Worm (Caenorhabditis elegans): ENCODE measurements around the gene W03C9.8.

The W03C9.8 gene

ce11 chrII:11915770-11916554 lies 32.6 kb upstream of the W03C9.8 start, which contains the start of the genes vps-15 and hmg-12 (continued):
- TF ChIP-seq egrh-3 (GFP tag; IDR thresholded peaks at IDR 0.05) = no peak
- no peak for TF ChIP-seq madf-3 (GFP tag; IDR thresholded peaks at IDR 0.05)
- TF ChIP-seq B0261.1 (tag; optimal IDR thresholded peaks at IDR 0.05) = no peak
- no peak for TF ChIP-seq cebp-1 (GFP tag; IDR thresholded peaks at IDR 0.05)
- no peak for TF ChIP-seq cebp-1 (tag; optimal IDR thresholded peaks at IDR 0.05)
- no peak for TF ChIP-seq repo-1 (tag; optimal IDR thresholded peaks at IDR 0.05)
- no peak for TF ChIP-seq unc-62 (GFP tag; optimal IDR thresholded peaks at IDR 0.05)
- no peak for TF ChIP-seq athp-1 (tag; optimal IDR thresholded peaks at IDR 0.05)
- peak; percentile 60 for TF ChIP-seq F49E8.2 (tag; optimal IDR thresholded peaks at IDR 0.05; ENCODE audit: insufficient read depth)
- TF ChIP-seq Y56A3A.18 (GFP tag; IDR thresholded peaks at IDR 0.05) = no peak
- TF ChIP-seq akir-1 (GFP tag; optimal IDR thresholded peaks at IDR 0.05) = no peak
- no peak for TF ChIP-seq bed-2 (GFP tag; IDR thresholded peaks at IDR 0.05)
- no peak for TF ChIP-seq atf-7 (tag; optimal IDR thresholded peaks at IDR 0.05)
- TF ChIP-seq F55B11.4 (tag; optimal IDR thresholded peaks at IDR 0.05; ENCODE audit: borderline replicate concordance, insufficient read depth) = no peak
- TF ChIP-seq xnd-1 (tag; optimal IDR thresholded peaks at IDR 0.05) = peak; percentile 26
- no peak for TF ChIP-seq attf-5 (GFP tag; optimal IDR thresholded peaks at IDR 0.05)
- no peak for TF ChIP-seq ceh-58 (GFP tag; IDR thresholded peaks at IDR 0.05)
- no peak for TF ChIP-seq hsf-1 (GFP tag; IDR thresholded peaks at IDR 0.05)
- TF ChIP-seq hrde-1 (tag; optimal IDR thresholded peaks at IDR 0.05; ENCODE audit: borderline replicate concordance) = no peak
- TF ChIP-seq madf-10 (tag; optimal IDR thresholded peaks at IDR 0.05) = no peak
- no peak for TF ChIP-seq ztf-3 (GFP tag; optimal IDR thresholded peaks at IDR 0.05)
- no peak for TF ChIP-seq rcor-1 (GFP tag; IDR thresholded peaks at IDR 0.05)
- TF ChIP-seq ZK185.1 (tag; optimal IDR thresholded peaks at IDR 0.05; ENCODE audit: poor library complexity, severe bottlenecking) = no peak
- no peak for TF ChIP-seq C06A6.2 (GFP tag; conservative IDR thresholded peaks at IDR 0.05)
- TF ChIP-seq lin-35 (GFP tag; optimal IDR thresholded peaks at IDR 0.05) = no peak
- TF ChIP-seq lin-40 (tag; optimal IDR thresholded peaks at IDR 0.05) = no peak
- TF ChIP-seq T26A5.8 (tag; optimal IDR thresholded peaks at IDR 0.05) = no peak
- no peak for TF ChIP-seq nhr-179 (tag; optimal IDR thresholded peaks at IDR 0.05)
- no peak for TF ChIP-seq ets-4 (GFP tag; optimal IDR thresholded peaks at IDR 0.05)
- TF ChIP-seq snpc-1.3 (tag; optimal IDR thresholded peaks at IDR 0.05; ENCODE audit: insufficient read depth) = peak; percentile 45
- no peak for TF ChIP-seq F57A8.1 (GFP tag; optimal IDR thresholded peaks at IDR 0.05)
- no peak for TF ChIP-seq rec-8 (tag; optimal IDR thresholded peaks at IDR 0.05)
- TF ChIP-seq lir-1 (GFP tag; conservative IDR thresholded peaks at IDR 0.05) = no peak
- peak; percentile 20 for TF ChIP-seq snpc-3.4 (tag; optimal IDR thresholded peaks at IDR 0.05)
- no peak for TF ChIP-seq F52B5.7 (tag; optimal IDR thresholded peaks at IDR 0.05)
- TF ChIP-seq madf-8 (GFP tag; conservative IDR thresholded peaks at IDR 0.05) = no peak
- TF ChIP-seq F39B2.1 (GFP tag; IDR thresholded peaks at IDR 0.05) = no peak
- no peak for TF ChIP-seq K12H6.12 (tag; optimal IDR thresholded peaks at IDR 0.05)
- no peak for TF ChIP-seq ceh-79 (tag; optimal IDR thresholded peaks at IDR 0.05)
- no peak for TF ChIP-seq Y53F4B.3 (GFP tag; IDR thresholded peaks at IDR 0.05)
- no peak for TF ChIP-seq ama-1 (optimal IDR thresholded peaks at IDR 0.05)
- no peak for TF ChIP-seq ama-1 (GFP tag; optimal IDR thresholded peaks at IDR 0.05)
- TF ChIP-seq bed-1 (GFP tag; IDR thresholded peaks at IDR 0.05) = no peak
- no peak for TF ChIP-seq Y53G8AR.9 (GFP tag; conservative IDR thresholded peaks at IDR 0.05)
- TF ChIP-seq mcd-1 (GFP tag; IDR thresholded peaks at IDR 0.05) = no peak
- no peak for TF ChIP-seq snpc-4 (GFP tag; optimal IDR thresholded peaks at IDR 0.05)
- TF ChIP-seq snpc-4 (tag; optimal IDR thresholded peaks at IDR 0.05) = no peak
- TF ChIP-seq zfh-2 (GFP tag; conservative IDR thresholded peaks at IDR 0.05) = no peak
